Worm (Caenorhabditis elegans): ENCODE results near the gene C37C3.12.

Gene C37C3.12

DNA sequence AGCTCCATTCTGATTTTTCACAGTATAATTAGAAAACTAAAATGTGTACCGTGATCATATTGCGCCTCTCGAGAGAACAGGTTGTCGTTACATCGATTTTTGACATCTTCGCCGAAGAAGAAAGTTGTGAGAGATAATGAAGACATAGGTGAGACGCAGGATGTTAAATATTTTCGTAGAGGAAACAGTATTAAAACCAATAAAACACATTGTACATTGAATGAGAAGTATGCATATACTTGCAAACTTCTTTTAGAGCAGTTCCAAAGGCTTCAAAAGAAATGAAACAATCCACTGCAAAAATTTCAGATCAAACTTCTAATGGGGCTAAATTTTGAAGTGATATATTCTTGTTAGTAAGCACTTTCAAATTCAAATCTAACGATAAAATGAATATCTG, 31.3 kb upstream of the C37C3.12 start, which contains the start of gene nipi-4:
Gene nipi-4 (minus strand): TSS at position 101 of the 400 bp plus-strand sequence.
- TF ChIP-seq tbx-9 (tag; optimal IDR thresholded peaks at IDR 0.05; ENCODE audit: borderline replicate concordance) (no peak), hsf-1 (GFP tag; IDR thresholded peaks at IDR 0.05) (no peak), attf-6 (GFP tag; IDR thresholded peaks at IDR 0.05) (no peak), tbp1 (GFP tag; optimal IDR thresholded peaks at IDR 0.05) (no peak), ama-1 (optimal IDR thresholded peaks at IDR 0.05) (no peak), ama-1 (GFP tag; optimal IDR thresholded peaks at IDR 0.05) (no peak), die-1 (tag; optimal IDR thresholded peaks at IDR 0.05) (no peak), F33H1.4 (GFP tag; IDR thresholded peaks at IDR 0.05) (no peak), cebp-1 (GFP tag; IDR thresholded peaks at IDR 0.05) (no peak), cebp-1 (tag; optimal IDR thresholded peaks at IDR 0.05) (no peak), Y79H2A.3 (GFP tag; conservative IDR thresholded peaks at IDR 0.05) (no peak), let-607 (tag; optimal IDR thresholded peaks at IDR 0.05) (no peak), ztf-22 (GFP tag; optimal IDR thresholded peaks at IDR 0.05) (no peak), T26A5.8 (tag; optimal IDR thresholded peaks at IDR 0.05) (no peak), ztf-25 (GFP tag; IDR thresholded peaks at IDR 0.05) (no peak), F57A8.1 (GFP tag; optimal IDR thresholded peaks at IDR 0.05) (no peak)

DNA sequence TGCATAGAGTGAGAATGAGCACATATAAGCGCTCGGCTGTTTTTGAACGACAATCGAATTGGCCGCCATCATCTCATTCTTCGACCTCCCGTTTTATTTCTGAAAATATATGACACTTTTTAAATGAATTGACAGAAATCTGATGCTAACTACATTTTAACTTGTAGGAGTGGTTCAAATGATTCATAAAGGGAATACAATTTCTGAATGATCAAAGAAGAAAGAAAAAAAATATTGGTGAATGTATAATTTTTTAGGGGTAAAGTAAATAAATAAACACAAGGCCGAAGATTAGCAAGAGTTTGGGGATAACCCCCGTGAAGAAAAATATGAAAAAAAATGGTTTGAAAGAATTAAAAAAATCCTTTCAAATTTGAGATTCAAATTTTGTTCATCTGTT, 25.3 kb upstream of the C37C3.12 start, which contains the start of gene C37C3.11:
Gene C37C3.11 (minus strand): TSS at position 101 of the 400 bp plus-strand sequence.
- TF ChIP-seq madf-8 (GFP tag; conservative IDR thresholded peaks at IDR 0.05) (no peak), hlh-12 (tag; optimal IDR thresholded peaks at IDR 0.05) (no peak), ceh-91 (GFP tag; IDR thresholded peaks at IDR 0.05) (no peak), attf-6 (GFP tag; IDR thresholded peaks at IDR 0.05) (no peak), F10E7.11 (tag; optimal IDR thresholded peaks at IDR 0.05) (no peak), die-1 (tag; optimal IDR thresholded peaks at IDR 0.05) (no peak), F33H1.4 (GFP tag; IDR thresholded peaks at IDR 0.05) (no peak), T26A5.8 (tag; optimal IDR thresholded peaks at IDR 0.05) (no peak)

DNA sequence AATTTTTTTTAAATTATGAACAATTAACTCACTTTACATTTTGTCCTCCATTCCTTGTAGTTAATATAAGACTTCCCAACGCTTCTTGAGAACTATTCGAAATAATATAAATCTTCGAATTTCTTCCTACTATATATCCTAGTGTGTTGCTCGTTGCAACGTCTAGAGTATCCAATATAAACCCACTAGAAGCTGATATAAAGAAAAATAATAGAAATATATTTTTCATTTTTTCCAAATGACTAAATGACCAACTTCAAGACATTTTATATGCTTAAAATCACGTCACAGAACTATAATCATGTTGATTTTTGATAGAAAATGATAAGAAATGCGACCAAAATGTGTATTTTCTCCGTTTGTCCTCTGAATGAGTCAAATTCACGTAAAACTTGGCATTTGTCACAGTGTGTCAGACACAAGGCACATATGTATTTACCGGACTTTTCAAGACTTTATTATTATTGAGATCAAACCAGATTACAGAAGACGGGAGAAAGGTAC, 23.7 kb upstream of the C37C3.12 start, which contains the start of gene C37C3.10:
Gene C37C3.10 (minus strand): TSS at position 51 of the 504 bp plus-strand sequence.
- TF ChIP-seq aptf-2 (GFP tag; conservative IDR thresholded peaks at IDR 0.05) (no peak), F57A8.1 (GFP tag; optimal IDR thresholded peaks at IDR 0.05) (no peak), ZK185.1 (tag; optimal IDR thresholded peaks at IDR 0.05; ENCODE audit: poor library complexity, severe bottlenecking) (no peak), ama-1 (optimal IDR thresholded peaks at IDR 0.05) (no peak), ama-1 (GFP tag; optimal IDR thresholded peaks at IDR 0.05) (no peak), hlh-26 (GFP tag; conservative IDR thresholded peaks at IDR 0.05) (no peak), xnd-1 (tag; optimal IDR thresholded peaks at IDR 0.05) (no peak), aptf-3 (GFP tag; IDR thresholded peaks at IDR 0.05) (no peak), F39B2.1 (GFP tag; IDR thresholded peaks at IDR 0.05) (no peak)

DNA sequence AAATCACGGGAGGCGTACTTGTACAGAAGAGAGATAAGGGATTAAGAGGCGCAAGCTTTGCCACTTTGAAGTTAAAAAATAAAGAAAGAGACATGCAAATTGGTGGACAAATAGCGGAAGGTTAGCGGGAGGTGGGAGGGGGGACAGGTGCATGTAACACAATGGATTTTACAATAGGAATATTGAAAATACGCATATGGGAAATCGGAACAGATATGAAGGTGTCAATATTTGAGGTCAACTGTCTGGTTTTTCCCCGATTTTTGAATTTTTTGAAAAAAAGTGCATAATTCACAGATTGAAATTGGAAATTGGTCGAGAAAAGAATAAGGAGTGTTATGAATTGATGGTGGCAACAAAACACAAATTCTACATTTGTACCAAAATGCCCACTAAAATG, 22.4 kb upstream of the C37C3.12 start, which contains the start of gene C37C3.17:
Gene C37C3.17 (minus strand): TSS at position 101 of the 400 bp plus-strand sequence.
- no peak for TF ChIP-seq Y79H2A.3 (GFP tag; conservative IDR thresholded peaks at IDR 0.05)
- TF ChIP-seq nhr-120 (GFP tag; IDR thresholded peaks at IDR 0.05) = no peak
- no peak for TF ChIP-seq egrh-3 (GFP tag; IDR thresholded peaks at IDR 0.05)
- no peak for TF ChIP-seq ekl-4 (GFP tag; IDR thresholded peaks at IDR 0.05)
- no peak for TF ChIP-seq Y67H2A.10 (GFP tag; conservative IDR thresholded peaks at IDR 0.05)
- TF ChIP-seq cebp-2 (GFP tag; IDR thresholded peaks at IDR 0.05) = no peak
- TF ChIP-seq lin-40 (tag; optimal IDR thresholded peaks at IDR 0.05) = no peak
- no peak for TF ChIP-seq ztf-28 (GFP tag; IDR thresholded peaks at IDR 0.05)
- no peak for TF ChIP-seq tbx-9 (tag; optimal IDR thresholded peaks at IDR 0.05; ENCODE audit: borderline replicate concordance)
- no peak for TF ChIP-seq egl-18 (GFP tag; IDR thresholded peaks at IDR 0.05)
- no peak for TF ChIP-seq F23B12.7 (tag; optimal IDR thresholded peaks at IDR 0.05; ENCODE audit: insufficient read depth)
- no peak for TF ChIP-seq rpc-1 (optimal IDR thresholded peaks at IDR 0.05)
- TF ChIP-seq rpc-1 (tag; optimal IDR thresholded peaks at IDR 0.05) = no peak
- TF ChIP-seq ztf-25 (GFP tag; IDR thresholded peaks at IDR 0.05) = no peak
- no peak for TF ChIP-seq F57A8.1 (GFP tag; optimal IDR thresholded peaks at IDR 0.05)
- TF ChIP-seq hmg-1.2 (GFP tag; IDR thresholded peaks at IDR 0.05) = no peak
- TF ChIP-seq lin-26 (GFP tag; IDR thresholded peaks at IDR 0.05) = no peak
- no peak for TF ChIP-seq hlh-26 (GFP tag; conservative IDR thresholded peaks at IDR 0.05)
- no peak for TF ChIP-seq nhr-27 (tag; optimal IDR thresholded peaks at IDR 0.05)
- TF ChIP-seq rec-8 (tag; optimal IDR thresholded peaks at IDR 0.05) = no peak

Measured in whole organism, young adult.